Fruit fly (Drosophila melanogaster) whole organism, prepupa: ENCODE results near the gene Cwc25.
A peak's percentile ranks its signal among the peaks of the same experiment; 100 is the strongest.

Experiments
- Eip78C ChIP-seq: fragments of 200-800 bp; sonication (Bioruptor generic); peaks from one replicate; lab custom pipeline; 2016; ENCODE audit warnings: missing biosample characterization, missing genetic modification characterization
- Ets96B ChIP-seq: fragments of 200-800 bp; optimal IDR thresholded peaks from 2 replicates; lab custom pipeline; 2019; ENCODE audit warnings: missing biosample characterization, mild to moderate bottlenecking, missing genetic modification characterization, moderate library complexity
- Gug ChIP-seq: fragments of 200-800 bp; sonication (Bioruptor generic); IDR thresholded peaks from 2 replicates; pipeline ENCODE4 v1.3.6; 2022; ENCODE audit warnings: missing biosample characterization, missing genetic modification characterization
- Met ChIP-seq: fragments of 200-800 bp; sonication (Bioruptor generic); optimal IDR thresholded peaks from 3 replicates; lab custom pipeline; 2016; ENCODE audit warnings: missing biosample characterization, missing genetic modification characterization
- Sox102F ChIP-seq: fragments of 200-800 bp; sonication (Bioruptor generic); optimal IDR thresholded peaks from 2 replicates; lab custom pipeline; 2016; ENCODE audit warnings: missing biosample characterization, mild to moderate bottlenecking, missing genetic modification characterization
- cyc ChIP-seq: fragments of 200-800 bp; sonication (Bioruptor generic); optimal IDR thresholded peaks from 3 replicates; lab custom pipeline; 2016; ENCODE audit warnings: missing biosample characterization, missing genetic modification characterization
- eg ChIP-seq: fragments of 200-800 bp; sonication (Bioruptor generic); IDR thresholded peaks from 3 replicates; pipeline ENCODE4 v1.3.6; 2022; ENCODE audit warnings: missing biosample characterization, missing genetic modification characterization
- ss ChIP-seq, 2 experiments: fragments of 200-800 bp; sonication (Bioruptor generic); optimal IDR thresholded peaks; 2 replicates in 1 of 2; 3 replicates in 1 of 2; lab custom pipeline; 2017 to 2018; ENCODE audit warnings: mild to moderate bottlenecking in 2 of 2, missing biosample characterization in 2 of 2, missing genetic modification characterization in 2 of 2, moderate library complexity in 1 of 2
- topi ChIP-seq: fragments of 200-800 bp; sonication (Bioruptor generic); optimal IDR thresholded peaks from 3 replicates; lab custom pipeline; 2016; ENCODE audit warnings: missing biosample characterization, missing genetic modification characterization

- no peak for TF ChIP-seq Met (GFP tag; lab: Kevin White, UChicago)
- no peak for TF ChIP-seq Ets96B (tag; lab: Kevin White, UChicago)
- TF ChIP-seq Eip78C (GFP tag; lab: Kevin White, UChicago), result peak; percentile 31
- no peak for TF ChIP-seq Sox102F
- no peak for TF ChIP-seq eg (GFP tag; lab: Robert Waterston, UW)
- no peak for TF ChIP-seq cyc (GFP tag; lab: Kevin White, UChicago)
- TF ChIP-seq Gug (GFP tag; lab: Robert Waterston, UW), result no peak
- TF ChIP-seq ss (GFP tag; optimal IDR thresholded peaks at IDR 0.05; lab: Kevin White, UChicago), result no peak
- TF ChIP-seq topi (GFP tag; lab: Kevin White, UChicago), result no peak
Measured at dm6 chr2L:2767627-2768026, 22.7 kb downstream of the Cwc25 start, which contains the start of the genes Taf10b and Taf10.
